Worm (Caenorhabditis elegans) whole organism, L1 larva: Measurements from ENCODE around the gene F44F4.3.

Source experiments
- aly-2 ChIP-seq: fragments of 150-350 bp; optimal IDR thresholded peaks from 2 replicates; lab custom pipeline; 2014; ENCODE audit warnings: missing biosample characterization, missing genetic modification characterization
- fkh-10 ChIP-seq: sonication (generic microtip); optimal IDR thresholded peaks from 2 replicates; lab custom pipeline; 2017; ENCODE audit warnings: missing biosample characterization, missing genetic modification reagents, missing genetic modification characterization
- hlh-17 ChIP-seq: fragments of 200-800 bp; sonication (Bioruptor generic); optimal IDR thresholded peaks from 2 replicates; lab custom pipeline; 2018; ENCODE audit warnings: missing genetic modification characterization, mild to moderate bottlenecking, missing compliant biosample characterization, moderate library complexity, borderline replicate concordance
- lin-35 ChIP-seq, 2 experiments: fragments of 150-350 bp; optimal IDR thresholded peaks; 2 replicates each; lab custom pipeline; 2014; ENCODE audit warnings: missing biosample characterization in 2 of 2, missing genetic modification characterization in 2 of 2, missing genetic modification reagents in 2 of 2
- lir-3 ChIP-seq: sonication (generic microtip); optimal IDR thresholded peaks from 2 replicates; lab custom pipeline; 2016; ENCODE audit warnings: mild to moderate bottlenecking, missing genetic modification characterization, moderate library complexity, missing compliant biosample characterization; ENCODE audit not compliant: poor library complexity
- nhr-11 ChIP-seq: fragments of 150-350 bp; optimal IDR thresholded peaks from 2 replicates; lab custom pipeline; 2014; ENCODE audit warnings: missing biosample characterization, missing genetic modification characterization
- nhr-28 ChIP-seq: fragments of 150-350 bp; optimal IDR thresholded peaks from 2 replicates; lab custom pipeline; 2014; ENCODE audit warnings: missing biosample characterization, missing genetic modification characterization
- nhr-71 ChIP-seq: sonication (generic microtip); optimal IDR thresholded peaks from 2 replicates; lab custom pipeline; 2016; ENCODE audit warnings: mild to moderate bottlenecking, missing genetic modification characterization, moderate library complexity, missing compliant biosample characterization
- zag-1 ChIP-seq: fragments of 150-350 bp; optimal IDR thresholded peaks from 2 replicates; lab custom pipeline; 2014; ENCODE audit warnings: missing biosample characterization, missing genetic modification characterization

ce11 chrII:10918293-10918756 lies 32.6 kb upstream of the F44F4.3 start, which contains the start of gene tba-4:
- TF ChIP-seq lir-3 (tag; lab: Kevin White, UChicago) (no peak), hlh-17 (GFP tag; lab: Kevin White, UChicago) (no peak), zag-1 (no peak), nhr-28 (tag; lab: Kevin White, UChicago) (no peak), lin-35 (GFP tag; optimal IDR thresholded peaks at IDR 0.05; lab: Kevin White, UChicago) (no peak), aly-2 (tag; lab: Kevin White, UChicago) (no peak), fkh-10 (GFP tag; lab: Kevin White, UChicago) (no peak), nhr-71 (tag; lab: Kevin White, UChicago) (no peak), nhr-11 (tag; lab: Kevin White, UChicago) (no peak)
